Fruit fly (Drosophila melanogaster) whole organism, embryonic: ENCODE measurements around the gene Gr93d.

ENCODE experiments used
- Ada2b ChIP-seq: fragments of 200-800 bp; sonication (Bioruptor generic); IDR thresholded peaks from 2 replicates; pipeline ENCODE4 v1.3.6; 2022; ENCODE audit warnings: missing biosample characterization, missing genetic modification characterization
- Atf6 ChIP-seq: fragments of 200-800 bp; sonication (Bioruptor generic); IDR thresholded peaks from 2 replicates; pipeline ENCODE4 v1.3.6; 2022; ENCODE audit warnings: missing biosample characterization, missing genetic modification characterization
- Awh ChIP-seq: fragments of 200-800 bp; sonication (Bioruptor generic); IDR thresholded peaks from 2 replicates; pipeline ENCODE4, ENCODE4 v1.3.6; 2022; ENCODE audit warnings: missing biosample characterization, missing genetic modification characterization
- CG10147 ChIP-seq: fragments of 200-800 bp; sonication (Bioruptor generic); optimal IDR thresholded peaks from 2 replicates; lab custom pipeline; 2019; ENCODE audit warnings: missing biosample characterization, mild to moderate bottlenecking, missing genetic modification characterization, moderate library complexity
- CG11696 ChIP-seq: fragments of 200-800 bp; sonication (Bioruptor generic); IDR thresholded peaks from 2 replicates; pipeline ENCODE4 v1.3.6; 2022; ENCODE audit warnings: missing biosample characterization, missing genetic modification characterization
- CG12299 ChIP-seq: fragments of 200-800 bp; sonication (Bioruptor generic); optimal IDR thresholded peaks from 2 replicates; lab custom pipeline; 2018; ENCODE audit warnings: missing biosample characterization, mild to moderate bottlenecking, missing genetic modification characterization
- CG12769 ChIP-seq: fragments of 200-800 bp; sonication (Bioruptor generic); optimal IDR thresholded peaks from 2 replicates; lab custom pipeline; 2019; ENCODE audit warnings: missing biosample characterization, mild to moderate bottlenecking, missing genetic modification characterization, moderate library complexity
- CG12942 ChIP-seq: fragments of 200-800 bp; sonication (Bioruptor generic); optimal IDR thresholded peaks from 3 replicates; lab custom pipeline; 2016; ENCODE audit warnings: missing biosample characterization, missing genetic modification characterization
- CG1602 ChIP-seq: fragments of 200-800 bp; sonication (Bioruptor generic); optimal IDR thresholded peaks from 3 replicates; lab custom pipeline; 2016; ENCODE audit warnings: missing biosample characterization, missing genetic modification characterization
- CG17829 ChIP-seq: fragments of 200-800 bp; optimal IDR thresholded peaks from 2 replicates; lab custom pipeline; 2019; ENCODE audit warnings: missing biosample characterization, mild to moderate bottlenecking, missing genetic modification characterization, moderate library complexity
- CG18764 ChIP-seq: fragments of 200-800 bp; sonication (Bioruptor generic); optimal IDR thresholded peaks from 3 replicates; lab custom pipeline; 2016; ENCODE audit warnings: missing biosample characterization, missing genetic modification characterization
- CG2129 ChIP-seq: fragments of 200-800 bp; sonication (Bioruptor generic); IDR thresholded peaks from 2 replicates; pipeline ENCODE4 v1.3.6; 2022; ENCODE audit warnings: missing biosample characterization, missing genetic modification characterization; ENCODE audit not compliant: partially characterized antibody
- CG2202 ChIP-seq: fragments of 200-800 bp; sonication (Bioruptor generic); optimal IDR thresholded peaks from 2 replicates; lab custom pipeline; 2018; ENCODE audit warnings: missing biosample characterization, mild to moderate bottlenecking, missing genetic modification characterization
- CG2712 ChIP-seq: fragments of 200-800 bp; optimal IDR thresholded peaks from 3 replicates; lab custom pipeline; 2019; ENCODE audit warnings: missing biosample characterization, mild to moderate bottlenecking, missing genetic modification characterization, moderate library complexity
- CG31224 ChIP-seq: fragments of 200-800 bp; sonication (Bioruptor generic); IDR thresholded peaks from 2 replicates; pipeline ENCODE4 v1.3.6; 2022; ENCODE audit warnings: missing biosample characterization, missing genetic modification characterization
- CG32767 ChIP-seq: fragments of 200-800 bp; sonication (Bioruptor generic); IDR thresholded peaks from 2 replicates; pipeline ENCODE4 v1.3.6; 2022; ENCODE audit warnings: missing biosample characterization, missing genetic modification characterization
- CG7987 ChIP-seq: fragments of 200-800 bp; sonication (Bioruptor generic); optimal IDR thresholded peaks from 2 replicates; lab custom pipeline; 2018; ENCODE audit warnings: missing biosample characterization, mild to moderate bottlenecking, missing genetic modification characterization, moderate library complexity
- CG8089 ChIP-seq: fragments of 200-800 bp; sonication (Bioruptor generic); optimal IDR thresholded peaks from 3 replicates; lab custom pipeline; 2016; ENCODE audit warnings: missing biosample characterization, missing genetic modification characterization
- Camta ChIP-seq: fragments of 200-800 bp; sonication (Bioruptor generic); optimal IDR thresholded peaks from 2 replicates; lab custom pipeline; 2016; ENCODE audit warnings: missing biosample characterization, missing genetic modification characterization
- Chrac-16 ChIP-seq: fragments of 200-800 bp; sonication (Bioruptor generic); optimal IDR thresholded peaks from 3 replicates; lab custom pipeline; 2016; ENCODE audit warnings: missing biosample characterization, missing genetic modification characterization
- CoRest ChIP-seq: fragments of 200-800 bp; sonication (Bioruptor generic); optimal IDR thresholded peaks from 3 replicates; lab custom pipeline; 2018; ENCODE audit warnings: missing biosample characterization, mild to moderate bottlenecking, missing genetic modification characterization, moderate library complexity
- CrebB ChIP-seq: fragments of 200-800 bp; sonication (Bioruptor generic); optimal IDR thresholded peaks from 3 replicates; lab custom pipeline; 2018; ENCODE audit warnings: missing biosample characterization, mild to moderate bottlenecking, missing genetic modification characterization
- D19B ChIP-seq: fragments of 200-800 bp; sonication (Bioruptor generic); optimal IDR thresholded peaks from 2 replicates; lab custom pipeline; 2017; ENCODE audit warnings: missing biosample characterization, mild to moderate bottlenecking, missing genetic modification characterization
- Dbx ChIP-seq: fragments of 200-800 bp; sonication (Bioruptor generic); IDR thresholded peaks from 3 replicates; pipeline ENCODE4 v1.3.6; 2022; ENCODE audit warnings: missing biosample characterization, missing genetic modification characterization
- Deaf1 ChIP-seq: fragments of 200-800 bp; optimal IDR thresholded peaks from 3 replicates; lab custom pipeline; 2019; ENCODE audit warnings: missing biosample characterization, mild to moderate bottlenecking, missing genetic modification characterization, moderate library complexity
- Dek ChIP-seq: fragments of 200-800 bp; sonication (Bioruptor generic); optimal IDR thresholded peaks from 3 replicates; lab custom pipeline; 2019; ENCODE audit warnings: missing biosample characterization, mild to moderate bottlenecking, missing genetic modification characterization, moderate library complexity
- Dip3 ChIP-seq: fragments of 200-800 bp; sonication (Bioruptor generic); optimal IDR thresholded peaks from 3 replicates; lab custom pipeline; 2016; ENCODE audit warnings: missing biosample characterization, missing genetic modification characterization
- HLH4C ChIP-seq: fragments of 200-800 bp; sonication (Bioruptor generic); IDR thresholded peaks from 3 replicates; pipeline ENCODE4 v1.3.6; 2022; ENCODE audit warnings: missing biosample characterization, missing genetic modification characterization; ENCODE audit not compliant: partially characterized antibody
- NC2β ChIP-seq: fragments of 200-800 bp; sonication (Bioruptor generic); optimal IDR thresholded peaks from 2 replicates; lab custom pipeline; 2016; ENCODE audit warnings: missing biosample characterization, missing genetic modification characterization
- PHDP ChIP-seq: fragments of 200-800 bp; sonication (Bioruptor generic); optimal IDR thresholded peaks from 3 replicates; lab custom pipeline; 2018; ENCODE audit warnings: missing biosample characterization, mild to moderate bottlenecking, missing genetic modification characterization, moderate library complexity
- TFAM ChIP-seq: fragments of 200-800 bp; sonication (Bioruptor generic); optimal IDR thresholded peaks from 2 replicates; lab custom pipeline; 2017; ENCODE audit warnings: missing biosample characterization, missing genetic modification characterization, inconsistent platforms
- al ChIP-seq: fragments of 200-800 bp; sonication (Bioruptor generic); IDR thresholded peaks from 2 replicates; pipeline ENCODE4 v1.3.6; 2022; ENCODE audit warnings: missing biosample characterization, missing genetic modification characterization
- dysf ChIP-seq: fragments of 200-800 bp; sonication (Bioruptor generic); IDR thresholded peaks from 3 replicates; pipeline ENCODE4 v1.3.6; 2022; ENCODE audit warnings: missing biosample characterization, missing genetic modification characterization
- ems ChIP-seq: fragments of 200-800 bp; sonication (Bioruptor generic); optimal IDR thresholded peaks from 3 replicates; lab custom pipeline; 2016; ENCODE audit warnings: missing biosample characterization, missing genetic modification characterization
- eyg ChIP-seq: fragments of 200-800 bp; sonication (Bioruptor generic); optimal IDR thresholded peaks from 3 replicates; lab custom pipeline; 2016; ENCODE audit warnings: missing biosample characterization, missing genetic modification characterization
- fru ChIP-seq: fragments of >200 bp; optimal IDR thresholded peaks from 2 replicates; lab custom pipeline; 2017
- gsb-n ChIP-seq: fragments of 200-800 bp; sonication (Bioruptor generic); optimal IDR thresholded peaks from 3 replicates; lab custom pipeline; 2018; ENCODE audit warnings: missing biosample characterization, mild to moderate bottlenecking, missing genetic modification characterization
- gt ChIP-seq: fragments of 200-800 bp; sonication (Bioruptor generic); IDR thresholded peaks from 2 replicates; pipeline ENCODE4 v1.3.6; 2022; ENCODE audit warnings: missing biosample characterization, missing genetic modification characterization
- ham ChIP-seq: fragments of 200-800 bp; sonication (Bioruptor generic); IDR thresholded peaks from 2 replicates; pipeline ENCODE4 v1.3.6; 2022; ENCODE audit warnings: missing biosample characterization, missing genetic modification characterization
- hkb ChIP-seq, 2 experiments: fragments of 200-800 bp in 1 of 2; fragments of >200 bp in 1 of 2; sonication (Bioruptor generic) in 1 of 2; IDR thresholded peaks in 1 of 2; optimal IDR thresholded peaks in 1 of 2; 2 replicates each; pipeline versions ENCODE4 v1.3.6 to Lab custom; 2017 to 2022; ENCODE audit warnings: missing biosample characterization in 1 of 2, missing genetic modification characterization in 1 of 2
- kah ChIP-seq: fragments of 200-800 bp; sonication (Bioruptor generic); optimal IDR thresholded peaks from 2 replicates; lab custom pipeline; 2018; ENCODE audit warnings: missing biosample characterization, mild to moderate bottlenecking, missing genetic modification characterization
- lov ChIP-seq, 2 experiments: fragments of 200-800 bp in 1 of 2; fragments of >200 bp in 1 of 2; sonication (Bioruptor generic) in 1 of 2; IDR thresholded peaks in 1 of 2; optimal IDR thresholded peaks in 1 of 2; 2 replicates in 1 of 2; 3 replicates in 1 of 2; pipeline versions ENCODE4 v1.3.6 to Lab custom; 2017 to 2022; ENCODE audit warnings: missing biosample characterization in 1 of 2, missing genetic modification characterization in 1 of 2
- luna ChIP-seq: fragments of 200-800 bp; sonication (Bioruptor generic); optimal IDR thresholded peaks from 2 replicates; lab custom pipeline; 2016; ENCODE audit warnings: missing biosample characterization, missing genetic modification characterization
- onecut ChIP-seq: fragments of 200-800 bp; sonication (Bioruptor generic); IDR thresholded peaks from 2 replicates; pipeline ENCODE4 v1.3.6; 2022; ENCODE audit warnings: missing biosample characterization, missing genetic modification characterization
- phol ChIP-seq: fragments of 200-800 bp; sonication (Bioruptor generic); optimal IDR thresholded peaks from 3 replicates; lab custom pipeline; 2018; ENCODE audit warnings: missing biosample characterization, mild to moderate bottlenecking, missing genetic modification characterization, moderate library complexity
- psq ChIP-seq: fragments of 200-800 bp; sonication (Bioruptor generic); optimal IDR thresholded peaks from 2 replicates; lab custom pipeline; 2017; ENCODE audit warnings: missing biosample characterization, missing genetic modification characterization
- repo ChIP-seq: fragments of 200-800 bp; sonication (Bioruptor generic); optimal IDR thresholded peaks from 2 replicates; lab custom pipeline; 2016; ENCODE audit warnings: missing biosample characterization, missing genetic modification characterization
- sr ChIP-seq: fragments of 200-800 bp; sonication (Bioruptor generic); IDR thresholded peaks from 3 replicates; pipeline ENCODE4 v1.3.6; 2022; ENCODE audit warnings: missing biosample characterization, missing genetic modification characterization
- ssp ChIP-seq: fragments of 200-800 bp; sonication (Bioruptor generic); IDR thresholded peaks from 2 replicates; pipeline ENCODE4 v1.3.6; 2022; ENCODE audit warnings: missing biosample characterization, missing genetic modification characterization

Gr93d gene

dm6 chr3R:21834234-21835070 lies 12.0 kb downstream of the Gr93d start (continued):
- TF ChIP-seq psq (GFP tag; lab: Kevin White, UChicago) (no peak), eyg (no peak), gt (no peak), lov (optimal IDR thresholded peaks at IDR 0.05; lab: Kevin White, UChicago) (no peak), lov (GFP tag; IDR thresholded peaks at IDR 0.05; lab: Robert Waterston, UW) (0 out of 3 replicates have a peak, but pooled peaks have one; percentile 25), CG18764 (GFP tag; lab: Kevin White, UChicago) (no peak), Dek (no peak), kah (GFP tag; lab: Kevin White, UChicago) (no peak), Deaf1 (tag; lab: Kevin White, UChicago) (no peak), CG8089 (GFP tag; lab: Kevin White, UChicago) (no peak), ham (GFP tag; lab: Robert Waterston, UW) (no peak), PHDP (tag; lab: Kevin White, UChicago) (peak; percentile 43), CG2202 (tag; lab: Kevin White, UChicago) (peak; percentile 49), al (GFP tag; lab: Robert Waterston, UW) (no peak), luna (no peak), CG2129 (GFP tag; lab: Robert Waterston, UW) (no peak), TFAM (GFP tag; lab: Kevin White, UChicago) (no peak), ems (GFP tag; lab: Kevin White, UChicago) (no peak), CrebB (no peak), onecut (0 out of 2 replicates have a peak, but pooled peaks have one; percentile 4), hkb (optimal IDR thresholded peaks at IDR 0.05; lab: Kevin White, UChicago) (no peak), hkb (GFP tag; IDR thresholded peaks at IDR 0.05; lab: Robert Waterston, UW) (no peak), sr (GFP tag; lab: Robert Waterston, UW) (no peak), CG7987 (GFP tag; lab: Kevin White, UChicago) (no peak), D19B (no peak), CG1602 (GFP tag; lab: Kevin White, UChicago) (peak; percentile 43), CG32767 (GFP tag; lab: Robert Waterston, UW) (0 out of 2 replicates have a peak, but pooled peaks have one; percentile 13), NC2β (GFP tag; lab: Kevin White, UChicago) (no peak), repo (GFP tag; lab: Kevin White, UChicago) (no peak), ssp (no peak), Atf6 (GFP tag; lab: Robert Waterston, UW) (no peak), CoRest (peak; percentile 30), gsb-n (tag; lab: Kevin White, UChicago) (peak; percentile 64), dysf (GFP tag; lab: Robert Waterston, UW) (0 out of 3 replicates have a peak, but pooled peaks have one; percentile 40), HLH4C (GFP tag; lab: Robert Waterston, UW) (no peak), Ada2b (no peak), CG17829 (peak; percentile 70), CG2712 (tag; lab: Kevin White, UChicago) (peak; percentile 66), Dbx (GFP tag; lab: Robert Waterston, UW) (no peak), Chrac-16 (GFP tag; lab: Kevin White, UChicago) (peak; percentile 33), CG11696 (GFP tag; lab: Robert Waterston, UW) (no peak), CG10147 (GFP tag; lab: Kevin White, UChicago) (no peak), CG12299 (tag; lab: Kevin White, UChicago) (no peak), fru (lab: Kevin White, UChicago) (no peak), Awh (GFP tag; lab: Robert Waterston, UW) (peak; percentile 49; the same call in 1 of the 2 replicates), phol (tag; lab: Kevin White, UChicago) (peak; percentile 25), Camta (no peak), CG12769 (tag; lab: Kevin White, UChicago) (peak; percentile 17), CG12942 (GFP tag; lab: Kevin White, UChicago) (no peak), Dip3 (GFP tag; lab: Kevin White, UChicago) (no peak), CG31224 (GFP tag; lab: Robert Waterston, UW) (no peak)
